Worm (Caenorhabditis elegans) whole organism, late embryonic: ENCODE results near the gene F35H8.12.

Source experiments
- C08G9.2 ChIP-seq: sonication (generic microtip); optimal IDR thresholded peaks from 2 replicates; lab custom pipeline; 2016; ENCODE audit warnings: mild to moderate bottlenecking, missing genetic modification characterization, moderate library complexity, missing compliant biosample characterization
- C38D4.7 ChIP-seq: fragments of 200-800 bp; sonication (Bioruptor generic); optimal IDR thresholded peaks from 2 replicates; lab custom pipeline; 2018; ENCODE audit warnings: mild to moderate bottlenecking, missing genetic modification characterization, moderate library complexity, missing compliant biosample characterization
- ceh-19 ChIP-seq: fragments of 200-800 bp; sonication (Bioruptor generic); optimal IDR thresholded peaks from 2 replicates; lab custom pipeline; 2018; ENCODE audit warnings: mild to moderate bottlenecking, missing genetic modification characterization, missing compliant biosample characterization
- ceh-2 ChIP-seq: sonication (generic microtip); optimal IDR thresholded peaks from 2 replicates; lab custom pipeline; 2016; ENCODE audit warnings: missing genotype, missing genetic modification characterization, missing compliant biosample characterization
- ceh-30 ChIP-seq: fragments of 150-350 bp; optimal IDR thresholded peaks from 2 replicates; lab custom pipeline; 2014; ENCODE audit warnings: missing biosample characterization, missing genetic modification characterization
- ceh-31 ChIP-seq: sonication (generic microtip); optimal IDR thresholded peaks from 2 replicates; lab custom pipeline; 2016; ENCODE audit warnings: missing genetic modification characterization, missing compliant biosample characterization
- ceh-45 ChIP-seq: fragments of 200-800 bp; sonication (Bioruptor generic); IDR thresholded peaks from 2 replicates; pipeline ENCODE4 v1.3.6; 2022; ENCODE audit warnings: missing genetic modification reagents, missing genetic modification characterization, missing compliant biosample characterization
- ceh-6 ChIP-seq: fragments of 200-800 bp; sonication (Bioruptor generic); optimal IDR thresholded peaks from 2 replicates; lab custom pipeline; 2018; ENCODE audit warnings: mild to moderate bottlenecking, missing genetic modification characterization, missing compliant biosample characterization
- dve-1 ChIP-seq: sonication (generic microtip); optimal IDR thresholded peaks from 2 replicates; lab custom pipeline; 2017; ENCODE audit warnings: antibody characterized with exemption, mild to moderate bottlenecking, missing genetic modification characterization, missing compliant biosample characterization
- ets-4 ChIP-seq: sonication (generic microtip); optimal IDR thresholded peaks from 2 replicates; lab custom pipeline; 2016; ENCODE audit warnings: missing genetic modification characterization, missing compliant biosample characterization
- eyg-1 ChIP-seq: sonication (generic microtip); optimal IDR thresholded peaks from 2 replicates; lab custom pipeline; 2016; ENCODE audit warnings: missing genotype, missing genetic modification characterization, missing compliant biosample characterization
- fkh-6 ChIP-seq: sonication (generic microtip); optimal IDR thresholded peaks from 2 replicates; lab custom pipeline; 2016; ENCODE audit warnings: missing genetic modification characterization, missing compliant biosample characterization
- gmeb-2 ChIP-seq: sonication (generic microtip); optimal IDR thresholded peaks from 2 replicates; lab custom pipeline; 2016; ENCODE audit warnings: missing genetic modification characterization, inconsistent platforms, missing compliant biosample characterization
- hlh-15 ChIP-seq: sonication (generic microtip); optimal IDR thresholded peaks from 2 replicates; lab custom pipeline; 2016; ENCODE audit warnings: missing genetic modification characterization, missing compliant biosample characterization
- hlh-30 ChIP-seq: sonication (generic microtip); optimal IDR thresholded peaks from 2 replicates; lab custom pipeline; 2017; ENCODE audit warnings: antibody characterized with exemption, missing genetic modification characterization, missing compliant biosample characterization; ENCODE audit not compliant: insufficient read depth
- hlh-6 ChIP-seq: sonication (generic microtip); optimal IDR thresholded peaks from 2 replicates; lab custom pipeline; 2016; ENCODE audit warnings: missing genotype, missing genetic modification characterization, missing compliant biosample characterization
- hlh-8 ChIP-seq: sonication (generic microtip); optimal IDR thresholded peaks from 2 replicates; lab custom pipeline; 2016; ENCODE audit warnings: missing genotype, missing genetic modification characterization, missing compliant biosample characterization
- lim-6 ChIP-seq: sonication (generic microtip); optimal IDR thresholded peaks from 2 replicates; lab custom pipeline; 2016; ENCODE audit warnings: missing genetic modification characterization, missing compliant biosample characterization
- madf-2 ChIP-seq: sonication (generic microtip); optimal IDR thresholded peaks from 2 replicates; lab custom pipeline; 2017; ENCODE audit warnings: missing genetic modification characterization, missing compliant biosample characterization
- mec-3 ChIP-seq: sonication (generic microtip); optimal IDR thresholded peaks from 2 replicates; lab custom pipeline; 2016; ENCODE audit warnings: borderline replicate concordance, missing genetic modification characterization, missing compliant biosample characterization
- nfya-1 ChIP-seq: sonication (generic microtip); optimal IDR thresholded peaks from 2 replicates; lab custom pipeline; 2017; ENCODE audit warnings: missing genetic modification characterization, mild to moderate bottlenecking, missing compliant biosample characterization, antibody characterized with exemption, moderate library complexity
- nhr-11 ChIP-seq: fragments of 150-350 bp; optimal IDR thresholded peaks from 2 replicates; lab custom pipeline; 2014; ENCODE audit warnings: missing biosample characterization, missing genetic modification characterization
- nhr-232 ChIP-seq: sonication (generic microtip); optimal IDR thresholded peaks from 2 replicates; lab custom pipeline; 2016; ENCODE audit warnings: missing genetic modification characterization, missing compliant biosample characterization
- npax-4 ChIP-seq: sonication (generic microtip); optimal IDR thresholded peaks from 2 replicates; lab custom pipeline; 2016; ENCODE audit warnings: missing genetic modification characterization, missing compliant biosample characterization
- pag-3 ChIP-seq: sonication (generic microtip); optimal IDR thresholded peaks from 2 replicates; lab custom pipeline; 2016; ENCODE audit warnings: missing compliant biosample characterization, missing genetic modification characterization, borderline replicate concordance
- pat-9 ChIP-seq: fragments of 200-800 bp; sonication (Bioruptor generic); optimal IDR thresholded peaks from 2 replicates; lab custom pipeline; 2018; ENCODE audit warnings: mild to moderate bottlenecking, missing genetic modification characterization, moderate library complexity, missing compliant biosample characterization
- pqm-1 ChIP-seq: sonication (generic microtip); optimal IDR thresholded peaks from 2 replicates; lab custom pipeline; 2016; ENCODE audit warnings: missing genetic modification characterization, missing compliant biosample characterization
- pros-1 ChIP-seq: fragments of 150-350 bp; optimal IDR thresholded peaks from 2 replicates; lab custom pipeline; 2014; ENCODE audit warnings: missing biosample characterization, missing genetic modification reagents, missing genetic modification characterization
- rnt-1 ChIP-seq: sonication (generic microtip); optimal IDR thresholded peaks from 2 replicates; lab custom pipeline; 2016; ENCODE audit warnings: missing genetic modification characterization, missing compliant biosample characterization
- sdc-2 ChIP-seq: sonication (generic microtip); optimal IDR thresholded peaks from 2 replicates; lab custom pipeline; 2016; ENCODE audit warnings: missing genotype, missing genetic modification characterization, missing compliant biosample characterization
- sox-2 ChIP-seq: fragments of 200-800 bp; sonication (Bioruptor generic); IDR thresholded peaks from 2 replicates; pipeline ENCODE4 v1.3.6; 2022; ENCODE audit warnings: missing genetic modification reagents, missing genetic modification characterization, missing compliant biosample characterization
- syd-9 ChIP-seq: sonication (generic microtip); optimal IDR thresholded peaks from 2 replicates; lab custom pipeline; 2016; ENCODE audit warnings: mild to moderate bottlenecking, missing genetic modification characterization, moderate library complexity, missing compliant biosample characterization
- tbx-2 ChIP-seq: sonication (generic microtip); optimal IDR thresholded peaks from 2 replicates; lab custom pipeline; 2016; ENCODE audit warnings: missing genetic modification characterization, missing compliant biosample characterization
- ttx-3 ChIP-seq: sonication (generic microtip); optimal IDR thresholded peaks from 2 replicates; lab custom pipeline; 2016; ENCODE audit warnings: missing genetic modification reagents, missing genetic modification characterization, missing compliant biosample characterization
- unc-86 ChIP-seq: sonication (generic microtip); optimal IDR thresholded peaks from 2 replicates; lab custom pipeline; 2016; ENCODE audit warnings: missing genetic modification characterization, missing compliant biosample characterization
- zip-5 ChIP-seq: sonication (generic microtip); optimal IDR thresholded peaks from 2 replicates; lab custom pipeline; 2016; ENCODE audit warnings: missing genetic modification characterization, missing compliant biosample characterization

Gene F35H8.12

DNA sequence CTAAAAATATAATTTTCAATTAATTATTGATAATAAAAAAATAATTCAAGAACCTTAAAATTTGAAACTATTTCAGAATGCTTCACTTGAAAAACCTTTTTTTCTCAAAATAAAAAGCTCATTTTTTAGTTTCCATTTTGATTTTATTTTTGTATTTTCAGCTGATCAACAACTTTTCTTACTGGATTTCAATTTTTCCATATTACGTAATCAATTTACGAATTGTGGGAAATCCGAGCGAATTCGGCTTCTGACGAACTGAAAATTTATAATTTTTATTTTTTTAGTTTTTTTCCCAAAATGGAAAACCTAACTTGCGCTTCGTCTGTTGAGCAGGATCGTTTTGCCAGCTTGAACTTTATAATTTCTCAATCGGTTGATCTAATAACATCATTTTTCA, 14.2 kb upstream of the F35H8.12 start, which contains the start of gene sra-8:
Gene sra-8 (plus strand): TSS at position 301 of the 400 bp plus-strand sequence.
- TF ChIP-seq hlh-6 (tag; lab: Kevin White, UChicago) = no peak
- no peak for TF ChIP-seq madf-2 (tag; lab: Kevin White, UChicago)
- TF ChIP-seq zip-5 = no peak
- no peak for TF ChIP-seq fkh-6 (tag; lab: Kevin White, UChicago)

ce11 chrII:9540723-9541122, 10.9 kb upstream of the F35H8.12 start, which contains the start of gene sra-3:
Gene sra-3 (minus strand): TSS chrII:9540823.
- TF ChIP-seq rnt-1 (tag; lab: Kevin White, UChicago) = no peak
- no peak for TF ChIP-seq pat-9
- no peak for TF ChIP-seq hlh-8 (tag; lab: Kevin White, UChicago)
- TF ChIP-seq lim-6 (tag; lab: Kevin White, UChicago) = no peak
- no peak for TF ChIP-seq pqm-1 (tag; lab: Kevin White, UChicago)
- TF ChIP-seq sdc-2 (tag; lab: Kevin White, UChicago) = no peak
- no peak for TF ChIP-seq unc-86
- TF ChIP-seq ceh-6 (GFP tag; lab: Kevin White, UChicago) = no peak
- TF ChIP-seq ceh-31 (tag; lab: Kevin White, UChicago) = no peak
- no peak for TF ChIP-seq nhr-11 (tag; lab: Kevin White, UChicago)
- TF ChIP-seq C08G9.2 (tag; lab: Kevin White, UChicago) = no peak
- TF ChIP-seq mec-3 = no peak
- TF ChIP-seq npax-4 (tag; lab: Kevin White, UChicago) = no peak
- no peak for TF ChIP-seq ceh-2 (tag; lab: Kevin White, UChicago)
- TF ChIP-seq pag-3 (tag; lab: Kevin White, UChicago) = no peak

ce11 chrII:9542785-9543184, 8.9 kb upstream of the F35H8.12 start, which contains the start of gene sra-4:
Gene sra-4 (minus strand): TSS chrII:9542885.
- TF ChIP-seq ceh-19 = no peak
- TF ChIP-seq tbx-2 (tag; lab: Kevin White, UChicago) = no peak
- TF ChIP-seq fkh-6 (tag; lab: Kevin White, UChicago) = no peak
- no peak for TF ChIP-seq nhr-232 (tag; lab: Kevin White, UChicago)
- no peak for TF ChIP-seq gmeb-2 (tag; lab: Kevin White, UChicago)
- no peak for TF ChIP-seq hlh-30 (tag; lab: Kevin White, UChicago)
- TF ChIP-seq nfya-1 (tag; lab: Kevin White, UChicago) = no peak
- no peak for TF ChIP-seq syd-9
- TF ChIP-seq ceh-2 (tag; lab: Kevin White, UChicago) = no peak
- TF ChIP-seq ceh-30 = no peak
- no peak for TF ChIP-seq hlh-15 (tag; lab: Kevin White, UChicago)
- no peak for TF ChIP-seq dve-1 (tag; lab: Kevin White, UChicago)
- no peak for TF ChIP-seq zip-5
- TF ChIP-seq eyg-1 (tag; lab: Kevin White, UChicago) = no peak
- TF ChIP-seq nhr-11 (tag; lab: Kevin White, UChicago) = no peak
- TF ChIP-seq ets-4 (tag; lab: Kevin White, UChicago) = no peak

DNA sequence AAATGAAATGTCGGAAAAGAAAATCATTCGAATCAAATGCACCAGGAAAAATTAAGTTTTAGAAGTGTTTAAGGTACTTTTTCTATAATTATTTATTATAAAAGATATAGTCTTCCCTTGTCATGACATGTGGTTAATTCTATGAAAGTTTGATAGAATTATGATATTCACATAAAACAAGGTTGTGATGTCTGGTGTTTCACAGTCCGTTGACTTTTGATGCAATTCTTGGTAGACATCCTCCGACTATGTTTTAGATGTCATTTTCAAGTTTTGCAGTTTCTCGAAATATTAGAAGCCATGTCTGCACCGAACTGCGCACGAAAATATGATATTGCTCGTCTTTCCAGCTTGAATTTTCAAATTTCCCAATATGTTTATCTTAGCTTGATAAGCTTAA, 7.2 kb upstream of the F35H8.12 start, which contains the start of gene sra-7:
Gene sra-7 (plus strand): TSS at position 301 of the 400 bp plus-strand sequence.
- TF ChIP-seq C38D4.7 (GFP tag; lab: Kevin White, UChicago) (no peak), ttx-3 (tag; lab: Kevin White, UChicago) (no peak), ceh-6 (GFP tag; lab: Kevin White, UChicago) (no peak), sox-2 (GFP tag; lab: Robert Waterston, UW) (no peak), gmeb-2 (tag; lab: Kevin White, UChicago) (no peak), eyg-1 (tag; lab: Kevin White, UChicago) (no peak), fkh-6 (tag; lab: Kevin White, UChicago) (no peak), pros-1 (tag; lab: Kevin White, UChicago) (no peak), ceh-45 (no peak)
